Worm (Caenorhabditis elegans) whole organism, L4 larva: ENCODE measurements around the gene pup-2.
A peak's percentile ranks its signal among the peaks of the same experiment; 100 is the strongest.

Source experiments
- R02D3.7 ChIP-seq: fragments of 150-350 bp; sonication (generic microtip); optimal IDR thresholded peaks from 3 replicates; lab custom pipeline; 2014; ENCODE audit warnings: missing biosample characterization, missing genetic modification characterization
- ZK337.2 ChIP-seq: fragments of 200-800 bp; sonication (Bioruptor generic); IDR thresholded peaks from 2 replicates; pipeline ENCODE4 v1.3.6; 2022; ENCODE audit warnings: missing genetic modification reagents, missing genetic modification characterization, missing compliant biosample characterization
- aly-2 ChIP-seq: sonication (generic microtip); optimal IDR thresholded peaks from 2 replicates; lab custom pipeline; 2018; ENCODE audit warnings: missing biosample characterization, missing genetic modification characterization
- ceh-32 ChIP-seq: sonication (generic microtip); optimal IDR thresholded peaks from 2 replicates; lab custom pipeline; 2016; ENCODE audit warnings: mild to moderate bottlenecking, missing genetic modification characterization, missing compliant biosample characterization; ENCODE audit not compliant: poor library complexity
- ceh-82 ChIP-seq: sonication (generic microtip); optimal IDR thresholded peaks from 2 replicates; lab custom pipeline; 2017; ENCODE audit warnings: missing biosample characterization, missing genetic modification characterization
- cey-2 ChIP-seq: sonication (generic microtip); optimal IDR thresholded peaks from 3 replicates; lab custom pipeline; 2017; ENCODE audit warnings: missing genetic modification characterization, mild to moderate bottlenecking, missing compliant biosample characterization, antibody characterized with exemption, borderline replicate concordance; ENCODE audit not compliant: insufficient read depth
- daf-12 ChIP-seq: fragments of 150-350 bp; optimal IDR thresholded peaks from 2 replicates; lab custom pipeline; 2014; ENCODE audit warnings: missing biosample characterization, missing genetic modification reagents, missing genetic modification characterization
- daf-16 ChIP-seq, 3 experiments: sonication (generic microtip); optimal IDR thresholded peaks; 2 replicates each; lab custom pipeline; 2016 to 2017; ENCODE audit warnings: missing genetic modification characterization in 3 of 3, missing genetic modification reagents in 3 of 3, mild to moderate bottlenecking in 2 of 3, missing compliant biosample characterization in 2 of 3, missing biosample characterization in 1 of 3, moderate library complexity in 1 of 3
- dmd-8 ChIP-seq: fragments of 200-800 bp; sonication (Bioruptor generic); IDR thresholded peaks from 2 replicates; pipeline ENCODE4 v1.3.6; 2022; ENCODE audit warnings: missing genetic modification characterization, missing compliant biosample characterization
- dpl-1 ChIP-seq: fragments of 150-350 bp; optimal IDR thresholded peaks from 2 replicates; lab custom pipeline; 2014; ENCODE audit warnings: missing biosample characterization, missing genetic modification reagents, missing genetic modification characterization
- duxl-1 ChIP-seq: sonication (generic microtip); optimal IDR thresholded peaks from 2 replicates; lab custom pipeline; 2016; ENCODE audit warnings: mild to moderate bottlenecking, missing genetic modification characterization, moderate library complexity, missing compliant biosample characterization; ENCODE audit not compliant: poor library complexity
- dve-1 ChIP-seq: sonication (generic microtip); optimal IDR thresholded peaks from 2 replicates; lab custom pipeline; 2017; ENCODE audit warnings: antibody characterized with exemption, mild to moderate bottlenecking, missing genetic modification characterization, missing compliant biosample characterization; ENCODE audit not compliant: insufficient read depth
- fos-1 ChIP-seq: fragments of 150-350 bp; optimal IDR thresholded peaks from 2 replicates; lab custom pipeline; 2014; ENCODE audit warnings: missing biosample characterization, missing genetic modification characterization
- hlh-30 ChIP-seq: sonication (generic microtip); optimal IDR thresholded peaks from 2 replicates; lab custom pipeline; 2017; ENCODE audit warnings: antibody characterized with exemption, mild to moderate bottlenecking, missing genetic modification characterization, missing compliant biosample characterization; ENCODE audit not compliant: insufficient read depth
- jun-1 ChIP-seq: fragments of 150-350 bp; optimal IDR thresholded peaks from 2 replicates; lab custom pipeline; 2014; ENCODE audit warnings: missing biosample characterization, missing genetic modification reagents, missing genetic modification characterization
- lim-7 ChIP-seq: fragments of 200-800 bp; sonication (Bioruptor generic); IDR thresholded peaks from 2 replicates; pipeline ENCODE4 v1.3.6; 2022; ENCODE audit warnings: missing genetic modification characterization, missing compliant biosample characterization
- lin-13 ChIP-seq: fragments of 150-350 bp; optimal IDR thresholded peaks from 2 replicates; lab custom pipeline; 2014; ENCODE audit warnings: missing biosample characterization, missing genetic modification reagents, missing genetic modification characterization
- lin-29 ChIP-seq: fragments of 200-800 bp; sonication (Bioruptor generic); IDR thresholded peaks from 2 replicates; pipeline ENCODE4 v1.3.6; 2022; ENCODE audit warnings: missing genetic modification reagents, missing genetic modification characterization, missing compliant biosample characterization
- lin-38 ChIP-seq: fragments of 200-800 bp; sonication (Bioruptor generic); IDR thresholded peaks from 2 replicates; pipeline ENCODE4 v1.3.6; 2022; ENCODE audit warnings: missing genetic modification reagents, missing genetic modification characterization, missing compliant biosample characterization
- lir-3 ChIP-seq: sonication (generic microtip); optimal IDR thresholded peaks from 2 replicates; lab custom pipeline; 2016; ENCODE audit warnings: mild to moderate bottlenecking, missing genetic modification characterization, missing compliant biosample characterization
- lsy-2 ChIP-seq, 2 experiments: fragments of 150-350 bp in 1 of 2; sonication (generic microtip) in 1 of 2; optimal IDR thresholded peaks; 2 replicates each; lab custom pipeline; 2014 to 2017; ENCODE audit warnings: missing biosample characterization in 2 of 2, missing genetic modification characterization in 2 of 2
- madf-9 ChIP-seq: fragments of 200-800 bp; sonication (Bioruptor generic); conservative IDR thresholded peaks from 2 replicates; pipeline ENCODE4 v1.3.6; 2022; ENCODE audit warnings: missing genetic modification reagents, missing genetic modification characterization, missing compliant biosample characterization
- mdl-1 ChIP-seq, 2 experiments: fragments of 150-350 bp in 1 of 2; sonication (generic microtip) in 1 of 2; optimal IDR thresholded peaks; 2 replicates each; lab custom pipeline; 2014 to 2017; ENCODE audit warnings: missing biosample characterization in 2 of 2, missing genetic modification characterization in 2 of 2
- mep-1 ChIP-seq: fragments of 150-350 bp; sonication (generic microtip); optimal IDR thresholded peaks from 3 replicates; lab custom pipeline; 2014; ENCODE audit warnings: missing biosample characterization, missing genetic modification characterization
- mes-2 ChIP-seq: sonication (generic microtip); optimal IDR thresholded peaks from 2 replicates; lab custom pipeline; 2016; ENCODE audit warnings: missing genotype, mild to moderate bottlenecking, missing genetic modification characterization, missing compliant biosample characterization; ENCODE audit not compliant: poor library complexity, severe bottlenecking
- mxl-3 ChIP-seq: fragments of 200-800 bp; sonication (Bioruptor generic); optimal IDR thresholded peaks from 2 replicates; lab custom pipeline; 2018; ENCODE audit warnings: mild to moderate bottlenecking, missing genetic modification characterization, missing compliant biosample characterization
- nhr-28 ChIP-seq: fragments of 150-350 bp; optimal IDR thresholded peaks from 2 replicates; lab custom pipeline; 2014; ENCODE audit warnings: missing biosample characterization, missing genetic modification characterization
- nhr-6 ChIP-seq: fragments of 150-350 bp; optimal IDR thresholded peaks from 2 replicates; lab custom pipeline; 2014; ENCODE audit warnings: missing biosample characterization, missing genetic modification characterization
- pqm-1 ChIP-seq: sonication (generic microtip); optimal IDR thresholded peaks from 2 replicates; lab custom pipeline; 2017; ENCODE audit warnings: missing biosample characterization, missing genetic modification characterization
- saeg-2 ChIP-seq: fragments of 200-800 bp; sonication (Bioruptor generic); IDR thresholded peaks from 2 replicates; pipeline ENCODE4 v1.3.6; 2022; ENCODE audit warnings: missing genetic modification reagents, missing genetic modification characterization, missing compliant biosample characterization
- sdz-12 ChIP-seq: fragments of 200-800 bp; sonication (Bioruptor generic); optimal IDR thresholded peaks from 2 replicates; lab custom pipeline; 2018; ENCODE audit warnings: mild to moderate bottlenecking, missing genetic modification characterization, missing compliant biosample characterization
- spr-1 ChIP-seq: sonication (generic microtip); optimal IDR thresholded peaks from 2 replicates; lab custom pipeline; 2016; ENCODE audit warnings: mild to moderate bottlenecking, missing genetic modification characterization, missing compliant biosample characterization
- spr-3 ChIP-seq: fragments of 200-800 bp; sonication (Bioruptor generic); optimal IDR thresholded peaks from 2 replicates; lab custom pipeline; 2018; ENCODE audit warnings: mild to moderate bottlenecking, missing genetic modification characterization, missing compliant biosample characterization
- tra-1 ChIP-seq: fragments of 200-800 bp; sonication (Bioruptor generic); IDR thresholded peaks from 2 replicates; pipeline ENCODE4 v1.3.6; 2022; ENCODE audit warnings: missing genetic modification reagents, missing genetic modification characterization, missing compliant biosample characterization
- unc-62 ChIP-seq, 3 experiments: fragments of 150-350 bp in 1 of 3; sonication (generic microtip); optimal IDR thresholded peaks in 2 of 3; peaks in 1 of 3; 1 replicate in 1 of 3; 2 replicates in 2 of 3; lab custom pipeline; 2014 to 2017; ENCODE audit warnings: missing biosample characterization in 3 of 3, missing genetic modification characterization in 3 of 3, missing genetic modification reagents in 3 of 3, missing genotype in 1 of 3
- zfp-2 ChIP-seq: sonication (generic microtip); optimal IDR thresholded peaks from 2 replicates; lab custom pipeline; 2016; ENCODE audit warnings: mild to moderate bottlenecking, missing genetic modification characterization, missing compliant biosample characterization
- zfp-3 ChIP-seq: fragments of 200-800 bp; sonication (Bioruptor generic); conservative IDR thresholded peaks from 2 replicates; pipeline ENCODE4 v1.3.6; 2022; ENCODE audit warnings: missing genetic modification reagents, missing genetic modification characterization, missing compliant biosample characterization
- ztf-7 ChIP-seq: fragments of 150-350 bp; optimal IDR thresholded peaks from 2 replicates; lab custom pipeline; 2014; ENCODE audit warnings: missing biosample characterization, missing genetic modification characterization

The pup-2 gene

ce11 chrIII:5147445-5147844 lies 38.3 kb upstream of the pup-2 start:
- TF ChIP-seq unc-62 (GFP tag; optimal IDR thresholded peaks at IDR 0.05 in 1 of 2; lab: Kevin White, UChicago), result peak in 1 of 2 experiments; percentile 83
- no peak for TF ChIP-seq unc-62 (tag; optimal IDR thresholded peaks at IDR 0.05; lab: Kevin White, UChicago)
- TF ChIP-seq mxl-3 (GFP tag; lab: Kevin White, UChicago), result no peak
- peak; percentile 35 for TF ChIP-seq pqm-1
- no peak for TF ChIP-seq mes-2 (tag; lab: Kevin White, UChicago)
- no peak for TF ChIP-seq lin-29 (GFP tag; lab: Robert Waterston, UW)
- no peak for TF ChIP-seq ceh-82 (tag; lab: Kevin White, UChicago)
- TF ChIP-seq ztf-7, result no peak
- no peak for TF ChIP-seq daf-16 (GFP tag; optimal IDR thresholded peaks at IDR 0.05; lab: Kevin White, UChicago)
- TF ChIP-seq daf-16 (tag; optimal IDR thresholded peaks at IDR 0.05; lab: Kevin White, UChicago), result peak; percentile 43
- no peak for TF ChIP-seq ZK337.2 (GFP tag; lab: Robert Waterston, UW)
- no peak for TF ChIP-seq duxl-1 (tag; lab: Kevin White, UChicago)
- TF ChIP-seq, all 104 proteins: peak for 3

ce11 chrIII:5149478-5149877 lies 36.2 kb upstream of the pup-2 start, which contains the start of gene Y54H5A.2:
Y54H5A.2 (minus strand) TSS chrIII:5149578.
- TF ChIP-seq lim-7, result no peak
- peak in 1 of 2 experiments; percentile 9 for TF ChIP-seq unc-62 (GFP tag; optimal IDR thresholded peaks at IDR 0.05 in 1 of 2; lab: Kevin White, UChicago)
- TF ChIP-seq unc-62 (tag; optimal IDR thresholded peaks at IDR 0.05; lab: Kevin White, UChicago), result no peak

DNA sequence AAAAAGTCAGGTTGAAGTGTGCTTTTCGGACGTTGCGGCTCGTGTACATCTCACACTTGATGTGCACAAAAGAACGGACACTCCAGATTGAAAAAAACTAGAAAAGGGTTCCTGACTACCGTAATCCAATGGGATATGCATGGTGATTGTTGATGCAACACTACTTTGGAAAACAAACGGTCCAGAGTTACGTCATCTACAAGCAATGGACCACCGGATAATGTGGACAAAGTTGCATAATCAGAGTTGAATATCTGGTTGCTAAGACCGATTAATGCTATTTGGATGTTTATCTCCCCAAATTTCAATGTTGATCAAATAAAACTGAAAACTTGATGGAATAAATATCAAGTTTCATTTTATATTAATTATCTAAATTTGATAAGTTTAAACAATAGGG lies 35.7 kb upstream of the pup-2 start:
- TF ChIP-seq unc-62 (GFP tag; optimal IDR thresholded peaks at IDR 0.05 in 1 of 2; lab: Kevin White, UChicago) (no peak), unc-62 (tag; optimal IDR thresholded peaks at IDR 0.05; lab: Kevin White, UChicago) (no peak), ZK337.2 (GFP tag; lab: Robert Waterston, UW) (no peak), mep-1 (tag; lab: Kevin White, UChicago) (no peak), spr-3 (GFP tag; lab: Kevin White, UChicago) (no peak), tra-1 (GFP tag; lab: Robert Waterston, UW) (no peak), zfp-2 (tag; lab: Kevin White, UChicago) (no peak), lir-3 (tag; lab: Kevin White, UChicago) (no peak)

- TF ChIP-seq madf-9 (GFP tag; lab: Robert Waterston, UW), result no peak
These were observed 34.7 kb upstream of the pup-2 start for ce11 chrIII:5150980-5151379.

ce11 chrIII:5153137-5153536 lies 32.6 kb upstream of the pup-2 start, which contains the start of the genes rbm-42 and grwd-1:
rbm-42 (minus strand) TSS chrIII:5153229.
grwd-1 (plus strand) TSS chrIII:5153464.
- TF ChIP-seq saeg-2 (GFP tag; lab: Robert Waterston, UW) (no peak), ceh-32 (tag; lab: Kevin White, UChicago) (no peak), lin-13 (GFP tag; lab: Kevin White, UChicago) (no peak), jun-1 (no peak), R02D3.7 (tag; lab: Kevin White, UChicago) (no peak), daf-16 (GFP tag; optimal IDR thresholded peaks at IDR 0.05; lab: Kevin White, UChicago) (no peak), daf-16 (tag; optimal IDR thresholded peaks at IDR 0.05; lab: Kevin White, UChicago) (peak; percentile 13), nhr-28 (tag; lab: Kevin White, UChicago) (no peak), dpl-1 (peak; percentile 30), hlh-30 (peak; percentile 6), pqm-1 (no peak), tra-1 (GFP tag; lab: Robert Waterston, UW) (no peak), sdz-12 (GFP tag; lab: Kevin White, UChicago) (no peak), mes-2 (tag; lab: Kevin White, UChicago) (peak; percentile 49), lsy-2 (tag; optimal IDR thresholded peaks at IDR 0.05; lab: Kevin White, UChicago) (peak in 1 of 2 experiments; percentile 62), daf-12 (tag; lab: Kevin White, UChicago) (no peak), cey-2 (tag; lab: Kevin White, UChicago) (no peak), nhr-6 (tag; lab: Kevin White, UChicago) (no peak), dve-1 (tag; lab: Kevin White, UChicago) (peak; percentile 26), dmd-8 (no peak), mep-1 (tag; lab: Kevin White, UChicago) (peak; percentile 29), zfp-3 (GFP tag; lab: Robert Waterston, UW) (no peak), fos-1 (tag; lab: Kevin White, UChicago) (no peak), mdl-1 (tag; optimal IDR thresholded peaks at IDR 0.05; lab: Kevin White, UChicago) (no peak), spr-1 (no peak), aly-2 (no peak), lin-38 (peak; percentile 37; the same call in 1 of the 2 replicates)
